Fruit fly (Drosophila melanogaster): ENCODE measurements around the gene CG9286.

The CG9286 gene

dm6 chr3R:13780769-13781168 lies at the start of gene CG9286:
TSS of gene CG9286 (plus strand) at chr3R:13780964.
- TF ChIP-seq CG7101 (tag; optimal IDR thresholded peaks at IDR 0.05) (no peak), Mnt (GFP tag; optimal IDR thresholded peaks at IDR 0.05) (peak; percentile 94), bab1 (GFP tag; optimal IDR thresholded peaks at IDR 0.05) (peak; percentile 10), CG14711 (tag; optimal IDR thresholded peaks at IDR 0.05) (peak; percentile 86)

- no peak for TF ChIP-seq CG11617 (GFP tag; optimal IDR thresholded peaks at IDR 0.05)
- TF ChIP-seq CG5204 (GFP tag; optimal IDR thresholded peaks at IDR 0.05): no peak
- no peak for TF ChIP-seq tj (GFP tag; optimal IDR thresholded peaks at IDR 0.05)
- no peak for TF ChIP-seq CG12768 (GFP tag; optimal IDR thresholded peaks at IDR 0.05)
Observed at dm6 chr3R:13735304-13735898, 45.4 kb upstream of the CG9286 start.

DNA sequence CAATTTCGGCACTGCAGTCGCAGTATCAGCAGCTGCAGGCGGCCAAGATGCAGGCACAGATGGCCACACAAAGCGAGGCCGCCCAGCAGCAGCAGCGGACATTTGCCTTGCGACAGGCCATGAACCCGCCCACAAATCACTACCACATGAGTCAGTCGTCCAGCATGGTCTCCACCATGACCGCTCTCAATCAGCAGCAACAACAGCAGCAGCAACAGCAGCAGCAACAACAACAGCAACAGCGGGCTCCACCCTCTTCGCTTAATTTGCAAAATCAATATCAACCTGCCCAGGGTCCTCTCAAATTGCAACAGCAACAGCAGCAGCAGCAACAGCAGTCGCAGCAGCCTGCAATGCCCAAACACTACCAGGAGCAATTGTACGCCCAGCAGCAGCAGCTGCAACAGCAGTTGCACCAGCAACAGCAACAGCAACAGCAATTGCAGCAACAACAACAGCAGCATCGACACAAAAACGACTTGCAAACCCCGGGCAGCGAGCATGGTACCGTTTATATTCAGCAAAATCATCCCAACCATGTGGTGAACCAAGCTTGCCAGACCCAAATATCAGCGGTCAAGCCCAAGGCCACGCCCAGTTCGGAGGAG lies 34.6 kb upstream of the CG9286 start:
- TF ChIP-seq toe (GFP tag; optimal IDR thresholded peaks at IDR 0.05) (no peak), CG33017 (tag; optimal IDR thresholded peaks at IDR 0.05) (no peak), pad (GFP tag; optimal IDR thresholded peaks at IDR 0.05) (no peak), cic (GFP tag; optimal IDR thresholded peaks at IDR 0.05) (no peak), kay (GFP tag; ENCODE audit: borderline replicate concordance) (no peak), CG1620 (GFP tag; optimal IDR thresholded peaks at IDR 0.05) (no peak), Hr96 (GFP tag; optimal IDR thresholded peaks at IDR 0.05) (no peak), Crg-1 (GFP tag; optimal IDR thresholded peaks at IDR 0.05) (no peak), CG14711 (tag; optimal IDR thresholded peaks at IDR 0.05) (no peak), ovo (GFP tag; optimal IDR thresholded peaks at IDR 0.05) (no peak), Mnt (GFP tag; optimal IDR thresholded peaks at IDR 0.05) (no peak), Clk (GFP tag; optimal IDR thresholded peaks at IDR 0.05) (no peak), CG11617 (GFP tag; optimal IDR thresholded peaks at IDR 0.05) (no peak), CG7045 (GFP tag; optimal IDR thresholded peaks at IDR 0.05) (no peak), CG5204 (GFP tag; optimal IDR thresholded peaks at IDR 0.05) (no peak), cnc (optimal IDR thresholded peaks at IDR 0.05) (no peak), tj (GFP tag; optimal IDR thresholded peaks at IDR 0.05) (no peak), CG7101 (tag; optimal IDR thresholded peaks at IDR 0.05) (no peak), CG12768 (GFP tag; optimal IDR thresholded peaks at IDR 0.05) (no peak)

dm6 chr3R:13761563-13761962 lies 19.2 kb upstream of the CG9286 start:
- TF ChIP-seq kay (GFP tag; ENCODE audit: borderline replicate concordance): peak; percentile 73
- TF ChIP-seq CG7045 (GFP tag; optimal IDR thresholded peaks at IDR 0.05): no peak

dm6 chr3R:13765001-13765400 lies 15.8 kb upstream of the CG9286 start:
- TF ChIP-seq Clk (GFP tag; optimal IDR thresholded peaks at IDR 0.05) (no peak), ovo (GFP tag; optimal IDR thresholded peaks at IDR 0.05) (no peak), Hr96 (GFP tag; optimal IDR thresholded peaks at IDR 0.05) (no peak), tj (GFP tag; optimal IDR thresholded peaks at IDR 0.05) (no peak), cic (GFP tag; optimal IDR thresholded peaks at IDR 0.05) (no peak)

DNA sequence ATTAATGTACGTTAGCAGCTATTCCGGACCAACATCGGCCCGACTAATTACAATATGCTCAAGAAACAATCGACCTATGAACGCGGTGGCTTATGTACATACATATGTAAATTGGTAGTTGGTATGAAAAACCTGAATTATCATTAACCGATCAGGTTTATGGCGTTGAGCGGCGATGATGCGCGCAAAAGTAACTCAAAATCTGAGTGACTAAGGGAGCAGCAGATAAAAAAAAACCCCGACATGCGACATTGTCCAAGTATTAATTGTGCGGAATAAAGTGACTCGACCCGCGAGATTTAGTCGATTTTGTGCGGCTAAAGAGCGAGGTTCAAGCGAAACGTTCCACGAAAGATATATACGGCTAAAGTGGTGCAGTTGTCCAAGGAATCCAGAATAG lies 15.3 kb upstream of the CG9286 start, which contains the start of gene CG9312:
TSS of gene CG9312 (plus strand) at position 301 of the 400 bp plus-strand sequence.
- no peak for TF ChIP-seq CG11617 (GFP tag; optimal IDR thresholded peaks at IDR 0.05)
- TF ChIP-seq CG12768 (GFP tag; optimal IDR thresholded peaks at IDR 0.05): no peak
- TF ChIP-seq Hr96 (GFP tag; optimal IDR thresholded peaks at IDR 0.05): no peak
- TF ChIP-seq kay (GFP tag; ENCODE audit: borderline replicate concordance): no peak
- TF ChIP-seq cic (GFP tag; optimal IDR thresholded peaks at IDR 0.05): no peak
- TF ChIP-seq cnc (optimal IDR thresholded peaks at IDR 0.05): no peak
- no peak for TF ChIP-seq Crg-1 (GFP tag; optimal IDR thresholded peaks at IDR 0.05)
- TF ChIP-seq toe (GFP tag; optimal IDR thresholded peaks at IDR 0.05): no peak
- no peak for TF ChIP-seq pad (GFP tag; optimal IDR thresholded peaks at IDR 0.05)
- no peak for TF ChIP-seq Mnt (GFP tag; optimal IDR thresholded peaks at IDR 0.05)
- TF ChIP-seq CG1620 (GFP tag; optimal IDR thresholded peaks at IDR 0.05): no peak
- TF ChIP-seq ovo (GFP tag; optimal IDR thresholded peaks at IDR 0.05): no peak
- no peak for TF ChIP-seq CG14711 (tag; optimal IDR thresholded peaks at IDR 0.05)
- TF ChIP-seq Clk (GFP tag; optimal IDR thresholded peaks at IDR 0.05): no peak
- TF ChIP-seq tj (GFP tag; optimal IDR thresholded peaks at IDR 0.05): no peak
- no peak for TF ChIP-seq CG7101 (tag; optimal IDR thresholded peaks at IDR 0.05)
- no peak for TF ChIP-seq CG33017 (tag; optimal IDR thresholded peaks at IDR 0.05)
- no peak for TF ChIP-seq CG7045 (GFP tag; optimal IDR thresholded peaks at IDR 0.05)
- no peak for TF ChIP-seq CG5204 (GFP tag; optimal IDR thresholded peaks at IDR 0.05)
- no peak for TF ChIP-seq bab1 (GFP tag; optimal IDR thresholded peaks at IDR 0.05)

- TF ChIP-seq CG33017 (tag; optimal IDR thresholded peaks at IDR 0.05): no peak
- no peak for TF ChIP-seq bab1 (GFP tag; optimal IDR thresholded peaks at IDR 0.05)
- no peak for TF ChIP-seq tj (GFP tag; optimal IDR thresholded peaks at IDR 0.05)
- TF ChIP-seq cic (GFP tag; optimal IDR thresholded peaks at IDR 0.05): no peak
- no peak for TF ChIP-seq CG12768 (GFP tag; optimal IDR thresholded peaks at IDR 0.05)
- no peak for TF ChIP-seq CG1620 (GFP tag; optimal IDR thresholded peaks at IDR 0.05)
- no peak for TF ChIP-seq Clk (GFP tag; optimal IDR thresholded peaks at IDR 0.05)
- no peak for TF ChIP-seq cnc (optimal IDR thresholded peaks at IDR 0.05)
- no peak for TF ChIP-seq CG5204 (GFP tag; optimal IDR thresholded peaks at IDR 0.05)
- TF ChIP-seq CG14711 (tag; optimal IDR thresholded peaks at IDR 0.05): no peak
- no peak for TF ChIP-seq Crg-1 (GFP tag; optimal IDR thresholded peaks at IDR 0.05)
- TF ChIP-seq Hr96 (GFP tag; optimal IDR thresholded peaks at IDR 0.05): no peak
- TF ChIP-seq ovo (GFP tag; optimal IDR thresholded peaks at IDR 0.05): no peak
- TF ChIP-seq Mnt (GFP tag; optimal IDR thresholded peaks at IDR 0.05): no peak
- no peak for TF ChIP-seq kay (GFP tag; ENCODE audit: borderline replicate concordance)
- no peak for TF ChIP-seq CG7045 (GFP tag; optimal IDR thresholded peaks at IDR 0.05)
- no peak for TF ChIP-seq pad (GFP tag; optimal IDR thresholded peaks at IDR 0.05)
Observed at dm6 chr3R:13767239-13767638, 13.5 kb upstream of the CG9286 start, which contains the start of gene Cht5. TSS of gene Cht5 (plus strand) at chr3R:13767549.
